Worm (Caenorhabditis elegans): ENCODE data around the gene ptr-8.

ptr-8 gene

DNA sequence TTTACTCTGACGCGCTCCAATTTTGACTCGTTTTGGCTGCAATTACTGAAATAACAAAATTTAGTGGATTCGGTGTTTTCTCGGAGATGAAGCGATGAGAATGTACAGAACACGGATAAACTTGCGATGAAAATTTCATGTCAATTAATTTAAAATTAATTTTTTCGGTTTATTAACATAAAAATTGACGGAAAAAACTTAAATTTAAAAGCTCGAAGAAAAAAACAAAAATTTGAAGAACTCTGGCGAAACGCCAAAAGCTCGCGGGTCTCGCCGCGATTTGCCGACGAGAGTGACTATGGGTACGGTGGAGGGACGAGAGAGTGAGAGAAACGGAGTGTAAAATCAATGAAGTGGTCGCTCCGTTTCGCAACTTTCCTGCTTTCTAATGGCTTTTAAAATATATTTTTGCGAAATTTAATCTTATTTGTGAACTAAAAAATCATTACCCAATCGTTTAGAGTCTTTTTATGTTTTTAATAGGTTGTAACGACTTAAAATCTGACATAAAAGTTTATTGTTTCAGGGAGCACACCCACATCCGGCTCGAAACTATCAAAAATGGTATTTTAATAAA, 20.3 kb upstream of the ptr-8 start, which contains the start of the genes gmps-1 and cap-2 (continued):
- TF ChIP-seq arid-1 (GFP tag; conservative IDR thresholded peaks at IDR 0.05) (peak; percentile 97), Y5F2A.4 (GFP tag; optimal IDR thresholded peaks at IDR 0.05) (peak; percentile 60), ZK337.2 (GFP tag; IDR thresholded peaks at IDR 0.05) (peak; percentile 89), T20F7.1 (GFP tag; optimal IDR thresholded peaks at IDR 0.05) (peak; percentile 89), dmd-8 (GFP tag; IDR thresholded peaks at IDR 0.05) (peak; percentile 70; the same call in 1 of the 2 replicates)

DNA sequence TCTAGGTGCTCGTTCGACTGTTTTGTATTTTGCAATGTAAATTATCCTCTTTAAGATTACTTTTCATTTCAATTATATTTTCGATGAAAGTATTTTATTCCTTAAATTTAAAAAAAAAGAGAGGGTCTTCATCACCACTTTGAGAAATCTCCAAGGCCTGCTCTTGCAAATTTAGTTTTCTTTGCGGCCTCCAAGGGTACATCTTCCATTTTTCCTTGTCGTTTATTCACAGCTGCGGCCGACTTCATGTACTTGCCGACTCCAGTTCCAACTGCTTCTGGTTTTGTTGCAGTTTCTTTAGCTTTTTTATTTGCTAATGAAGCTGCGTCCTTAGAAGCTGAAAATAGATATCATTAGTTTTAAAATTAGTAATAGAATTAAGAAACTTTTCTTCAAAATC, 18.4 kb upstream of the ptr-8 start:
- TF ChIP-seq Y5F2A.4 (GFP tag; optimal IDR thresholded peaks at IDR 0.05), result no peak
- peak; percentile 41; the same call in 1 of the 2 replicates for TF ChIP-seq lin-38 (GFP tag; IDR thresholded peaks at IDR 0.05)
- peak; percentile 15 for TF ChIP-seq nhr-48 (tag; optimal IDR thresholded peaks at IDR 0.05)
- peak; percentile 35 for TF ChIP-seq ama-1 (optimal IDR thresholded peaks at IDR 0.05)
- no peak for TF ChIP-seq dve-1 (tag; optimal IDR thresholded peaks at IDR 0.05; ENCODE audit: insufficient read depth)
- TF ChIP-seq aha-1 (tag), result peak; percentile 57
- TF ChIP-seq lsy-2 (tag; optimal IDR thresholded peaks at IDR 0.05), result peak in 1 of 2 experiments; percentile 25

DNA sequence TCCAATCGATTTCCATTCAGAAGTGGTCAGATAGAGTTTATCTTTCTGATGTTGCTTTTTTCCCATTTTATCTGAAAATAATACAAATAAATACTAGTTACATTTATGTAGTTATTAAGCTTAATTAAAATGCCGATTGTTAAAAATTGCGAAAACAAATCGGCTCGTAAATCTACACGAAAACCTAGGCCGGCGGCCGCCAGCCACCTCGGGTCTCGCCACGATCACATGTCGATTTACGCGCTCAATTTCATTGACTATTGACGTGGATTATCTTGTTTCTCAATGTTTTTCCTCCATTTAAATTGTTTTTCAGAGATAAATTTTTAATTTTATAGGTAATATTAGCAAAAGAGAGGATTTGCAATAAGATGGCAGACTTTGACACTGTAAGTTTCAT, 16.5 kb upstream of the ptr-8 start, which contains the start of the genes cyn-4 and copz-1:
Gene cyn-4 (minus strand): TSS at position 71 of the 400 bp plus-strand sequence.
Gene copz-1 (plus strand): TSS at position 339 of the 400 bp plus-strand sequence.
- TF ChIP-seq tra-1 (GFP tag; IDR thresholded peaks at IDR 0.05) (no peak), Y48G9A.11 (GFP tag; IDR thresholded peaks at IDR 0.05) (no peak), snpc-4 (tag; optimal IDR thresholded peaks at IDR 0.05) (no peak), snpc-1.2 (GFP tag; IDR thresholded peaks at IDR 0.05) (no peak), pha-4 (GFP tag; IDR thresholded peaks at IDR 0.05) (no peak), pha-4 (tag; optimal IDR thresholded peaks at IDR 0.05) (no peak), tag-97 (GFP tag; IDR thresholded peaks at IDR 0.05) (no peak), pqm-1 (tag; optimal IDR thresholded peaks at IDR 0.05) (no peak), F49E8.2 (tag; optimal IDR thresholded peaks at IDR 0.05; ENCODE audit: borderline replicate concordance) (no peak), zfp-2 (tag; optimal IDR thresholded peaks at IDR 0.05) (no peak), dpl-1 (GFP tag; optimal IDR thresholded peaks at IDR 0.05) (peak; percentile 81), ztf-7 (tag; optimal IDR thresholded peaks at IDR 0.05) (no peak), daf-12 (tag; optimal IDR thresholded peaks at IDR 0.05) (no peak), lir-3 (tag; optimal IDR thresholded peaks at IDR 0.05) (no peak), nhr-77 (tag; optimal IDR thresholded peaks at IDR 0.05) (peak; percentile 3), hlh-11 (tag; optimal IDR thresholded peaks at IDR 0.05) (peak; percentile 68), hlh-30 (tag; optimal IDR thresholded peaks at IDR 0.05; ENCODE audit: insufficient read depth) (peak; percentile 80), lin-38 (GFP tag; IDR thresholded peaks at IDR 0.05) (peak; percentile 69), ztf-11 (tag; optimal IDR thresholded peaks at IDR 0.05) (no peak), mxl-2 (GFP tag; conservative IDR thresholded peaks at IDR 0.05) (no peak), arid-1 (GFP tag; conservative IDR thresholded peaks at IDR 0.05) (peak; percentile 40; the same call in 1 of the 2 replicates), nhr-102 (tag; optimal IDR thresholded peaks at IDR 0.05) (no peak), hmg-1.1 (GFP tag; IDR thresholded peaks at IDR 0.05) (0 out of 2 replicates have a peak, but pooled peaks have one; percentile 36), spr-1 (tag; optimal IDR thresholded peaks at IDR 0.05) (peak; percentile 10), F37D6.2 (tag; optimal IDR thresholded peaks at IDR 0.05) (peak; percentile 23), nhr-42 (GFP tag; IDR thresholded peaks at IDR 0.05) (no peak), zag-1 (tag; optimal IDR thresholded peaks at IDR 0.05) (no peak), dve-1 (tag; optimal IDR thresholded peaks at IDR 0.05; ENCODE audit: insufficient read depth) (peak; percentile 70), mdl-1 (tag; optimal IDR thresholded peaks at IDR 0.05) (no peak), Y5F2A.4 (GFP tag; optimal IDR thresholded peaks at IDR 0.05) (no peak), lsy-2 (tag; optimal IDR thresholded peaks at IDR 0.05) (peak; percentile 50 to 94), gei-8 (GFP tag; optimal IDR thresholded peaks at IDR 0.05) (no peak), ceh-20 (GFP tag; IDR thresholded peaks at IDR 0.05) (no peak), vab-7 (GFP tag; IDR thresholded peaks at IDR 0.05) (no peak), Y75B8A.6 (GFP tag; IDR thresholded peaks at IDR 0.05) (no peak), lin-39 (tag; optimal IDR thresholded peaks at IDR 0.05) (no peak), skn-1 (tag; optimal IDR thresholded peaks at IDR 0.05) (no peak), nhr-11 (tag; optimal IDR thresholded peaks at IDR 0.05) (no peak), nhr-76 (tag; optimal IDR thresholded peaks at IDR 0.05) (no peak), daf-16 (GFP tag; optimal IDR thresholded peaks at IDR 0.05) (no peak), daf-16 (tag; optimal IDR thresholded peaks at IDR 0.05) (peak; percentile 51)

All from whole organism, L4 larva.